Worm (Caenorhabditis elegans): Measurements from ENCODE around the gene ins-4.
A peak's percentile ranks its signal among the peaks of the same experiment; 100 is the strongest.

Gene ins-4

DNA sequence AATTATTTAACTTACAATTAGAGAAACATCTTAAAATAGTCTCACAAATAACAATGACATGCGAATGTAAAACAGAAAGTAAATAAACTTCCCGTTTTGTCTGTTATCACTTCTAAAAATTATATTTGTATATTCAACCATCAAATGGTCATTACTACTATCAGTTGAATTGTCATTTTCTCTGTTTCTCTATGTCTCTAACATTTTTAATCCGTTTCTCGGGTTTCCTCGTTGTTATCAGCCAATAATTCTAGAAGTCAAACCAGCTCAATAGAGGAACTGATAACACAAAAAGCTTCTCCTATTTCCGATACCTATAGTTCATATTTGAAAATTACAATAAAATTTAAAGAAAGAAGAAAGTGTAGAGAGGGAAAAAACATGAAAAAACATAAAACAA is 30.5 kb downstream of the ins-4 start:
- TF ChIP-seq T22C8.4 (GFP tag; IDR thresholded peaks at IDR 0.05) (no peak), ztf-29 (GFP tag; IDR thresholded peaks at IDR 0.05) (no peak), med-1 (GFP tag; optimal IDR thresholded peaks at IDR 0.05; ENCODE audit: insufficient read depth) (no peak), flt-1 (GFP tag; IDR thresholded peaks at IDR 0.05) (no peak)

DNA sequence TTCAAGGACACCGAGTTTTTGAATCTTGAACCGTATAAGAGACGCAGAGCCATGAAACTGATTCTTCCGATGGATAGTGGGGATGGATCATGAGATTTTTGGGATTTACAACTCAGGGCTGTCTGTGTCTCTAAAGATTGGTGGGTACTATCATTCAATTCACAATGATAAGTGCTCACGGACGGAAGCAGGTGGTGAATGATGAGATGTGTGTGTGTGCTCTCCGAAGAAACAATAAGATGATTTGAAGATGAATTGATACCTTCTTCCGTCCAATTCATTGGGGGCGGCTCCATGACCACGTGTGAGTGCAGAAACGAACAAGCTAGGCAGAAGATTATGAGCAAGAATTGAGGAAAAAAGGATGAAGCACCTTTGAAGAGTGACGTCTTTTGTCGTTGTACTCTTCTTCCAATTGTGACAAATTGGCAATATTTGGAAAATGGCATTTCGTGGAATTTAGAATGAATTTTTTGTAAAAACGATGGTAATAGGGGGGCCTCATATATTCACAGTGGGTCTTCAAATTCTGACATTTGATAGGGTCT is 32.5 kb downstream of the ins-4 start:
- no peak for TF ChIP-seq ref-1 (GFP tag; conservative IDR thresholded peaks at IDR 0.05)
- TF ChIP-seq cog-1 (tag; optimal IDR thresholded peaks at IDR 0.05), result no peak
- TF ChIP-seq tab-1 (GFP tag; IDR thresholded peaks at IDR 0.05), result no peak
- TF ChIP-seq flt-1 (GFP tag; IDR thresholded peaks at IDR 0.05), result no peak

DNA sequence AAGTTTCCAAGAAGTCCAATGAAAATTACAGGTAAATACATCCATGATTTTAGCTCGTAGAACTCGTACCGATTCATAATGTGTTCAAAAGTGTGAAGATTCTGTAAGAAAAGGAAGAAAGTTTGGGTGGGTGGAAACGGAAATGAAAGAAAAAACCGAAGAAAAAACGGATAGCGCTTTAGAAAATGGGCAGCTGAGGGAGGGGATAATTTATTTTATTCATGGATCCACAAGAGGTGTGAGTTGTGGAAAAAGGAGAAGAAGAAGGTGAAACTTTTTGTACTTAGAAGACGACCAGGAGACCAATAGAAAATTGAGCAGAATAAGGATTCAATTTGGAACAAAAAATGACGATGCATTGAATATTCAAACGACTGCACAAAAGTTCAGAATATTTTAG is 34.9 kb downstream of the ins-4 start, which contains the start of gene frpr-16:
frpr-16 (minus strand) TSS at position 101 of the 400 bp plus-strand sequence.
- TF ChIP-seq tab-1 (GFP tag; IDR thresholded peaks at IDR 0.05) (no peak), med-1 (GFP tag; optimal IDR thresholded peaks at IDR 0.05; ENCODE audit: insufficient read depth) (no peak), ztf-29 (GFP tag; IDR thresholded peaks at IDR 0.05) (no peak), cog-1 (tag; optimal IDR thresholded peaks at IDR 0.05) (no peak), ref-1 (GFP tag; conservative IDR thresholded peaks at IDR 0.05) (no peak), T22C8.4 (GFP tag; IDR thresholded peaks at IDR 0.05) (no peak), ztf-23 (GFP tag; IDR thresholded peaks at IDR 0.05) (no peak), flt-1 (GFP tag; IDR thresholded peaks at IDR 0.05) (no peak), klf-2 (GFP tag; conservative IDR thresholded peaks at IDR 0.05) (no peak)

DNA sequence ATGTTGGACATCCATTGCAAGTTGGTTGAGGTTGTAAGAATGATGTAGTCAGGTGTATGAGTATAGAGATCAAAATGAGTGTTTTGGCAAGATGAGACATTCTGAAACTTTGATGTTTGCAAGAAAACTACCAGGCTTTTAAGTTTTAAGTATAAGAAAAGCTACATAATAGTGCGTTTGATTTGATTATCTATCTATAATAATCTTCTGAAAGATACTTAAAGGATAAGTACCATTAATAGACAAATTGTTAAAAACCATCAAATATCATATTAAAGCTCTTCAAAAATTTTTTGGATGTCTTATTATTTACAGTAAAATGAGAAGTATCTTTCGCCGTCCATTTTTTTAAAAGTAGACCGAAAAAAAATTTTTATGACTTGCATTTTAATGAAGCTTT is 47.0 kb downstream of the ins-4 start, which contains the start of gene R12C12.10:
R12C12.10 (minus strand) TSS at position 101 of the 400 bp plus-strand sequence.
- TF ChIP-seq klf-2 (GFP tag; conservative IDR thresholded peaks at IDR 0.05) (no peak), T22C8.4 (GFP tag; IDR thresholded peaks at IDR 0.05) (no peak), ztf-29 (GFP tag; IDR thresholded peaks at IDR 0.05) (no peak), med-1 (GFP tag; optimal IDR thresholded peaks at IDR 0.05; ENCODE audit: insufficient read depth) (no peak), flt-1 (GFP tag; IDR thresholded peaks at IDR 0.05) (no peak), ref-1 (GFP tag; conservative IDR thresholded peaks at IDR 0.05) (no peak), tab-1 (GFP tag; IDR thresholded peaks at IDR 0.05) (no peak), cog-1 (tag; optimal IDR thresholded peaks at IDR 0.05) (no peak), ztf-23 (GFP tag; IDR thresholded peaks at IDR 0.05) (no peak)

DNA sequence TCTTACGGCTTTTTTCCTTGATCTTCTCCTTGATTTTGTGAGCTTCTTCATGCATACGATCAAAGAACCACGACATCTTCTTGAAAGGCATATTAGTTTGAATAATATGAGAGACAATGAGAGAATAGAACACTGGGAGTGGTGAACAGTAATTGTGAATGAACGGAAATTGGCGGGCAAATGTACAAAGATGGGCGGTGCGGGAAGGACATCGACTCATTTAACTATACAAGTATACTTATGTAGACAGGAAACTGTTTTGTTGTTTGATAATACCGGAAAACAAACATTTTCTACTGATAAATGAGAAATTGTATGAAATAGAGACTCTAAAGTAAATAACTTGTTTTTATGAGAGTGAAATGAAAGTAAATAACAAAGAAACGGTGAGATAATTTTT is 48.9 kb downstream of the ins-4 start, which contains the start of gene R12C12.5:
R12C12.5 (minus strand) TSS at position 101 of the 400 bp plus-strand sequence.
- TF ChIP-seq ref-1 (GFP tag; conservative IDR thresholded peaks at IDR 0.05) (no peak), tab-1 (GFP tag; IDR thresholded peaks at IDR 0.05) (no peak), T22C8.4 (GFP tag; IDR thresholded peaks at IDR 0.05) (no peak), ztf-29 (GFP tag; IDR thresholded peaks at IDR 0.05) (no peak), ztf-23 (GFP tag; IDR thresholded peaks at IDR 0.05) (no peak), klf-2 (GFP tag; conservative IDR thresholded peaks at IDR 0.05) (no peak)

DNA sequence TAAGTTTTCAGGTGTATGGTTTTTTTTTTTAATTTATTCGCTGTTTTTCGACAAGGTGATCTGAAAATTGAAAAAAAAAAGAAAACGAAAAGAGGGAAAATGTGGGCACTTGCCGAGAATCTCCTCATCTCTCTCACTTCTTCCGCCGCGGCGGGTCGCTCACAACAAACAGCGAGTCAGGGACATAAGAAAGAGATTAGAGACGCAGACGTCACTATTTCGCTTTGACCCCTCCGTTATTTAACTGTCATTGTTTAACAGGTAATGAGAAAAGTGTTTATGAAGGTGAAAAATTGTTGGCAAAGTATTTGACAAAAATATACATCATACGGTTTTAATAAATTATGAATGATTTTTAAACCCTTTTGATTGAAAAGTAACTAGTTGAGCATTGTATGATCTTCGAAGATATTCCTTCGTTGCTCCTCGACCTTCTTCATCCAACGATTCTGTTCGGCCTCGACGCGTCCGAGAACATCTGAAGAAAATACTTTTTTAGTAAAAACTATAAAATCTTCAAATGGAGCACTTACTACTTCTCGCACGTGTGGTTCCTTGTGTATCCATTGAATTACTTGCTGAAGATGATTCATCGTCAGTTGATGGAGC is 50.0 kb downstream of the ins-4 start:
- TF ChIP-seq med-1 (GFP tag; optimal IDR thresholded peaks at IDR 0.05; ENCODE audit: insufficient read depth) (no peak), ztf-23 (GFP tag; IDR thresholded peaks at IDR 0.05) (0 out of 2 replicates have a peak, but pooled peaks have one; percentile 25), ref-1 (GFP tag; conservative IDR thresholded peaks at IDR 0.05) (no peak), T22C8.4 (GFP tag; IDR thresholded peaks at IDR 0.05) (no peak), ztf-29 (GFP tag; IDR thresholded peaks at IDR 0.05) (no peak), klf-2 (GFP tag; conservative IDR thresholded peaks at IDR 0.05) (no peak), flt-1 (GFP tag; IDR thresholded peaks at IDR 0.05) (no peak), cog-1 (tag; optimal IDR thresholded peaks at IDR 0.05) (no peak)
